Worm (Caenorhabditis elegans) whole organism, late embryonic: Measurements from ENCODE around the gene vab-3.

Experiments used
- ama-1 ChIP-seq: fragments of 150-350 bp; optimal IDR thresholded peaks from 2 replicates; lab custom pipeline; 2014
- ceh-24 ChIP-seq: sonication (generic microtip); optimal IDR thresholded peaks from 2 replicates; lab custom pipeline; 2016; ENCODE audit warnings: mild to moderate bottlenecking, missing genetic modification characterization, missing compliant biosample characterization
- elt-2 ChIP-seq: sonication (generic microtip); optimal IDR thresholded peaks from 2 replicates; lab custom pipeline; 2016; ENCODE audit warnings: missing genetic modification reagents, missing genetic modification characterization, missing compliant biosample characterization
- fkh-6 ChIP-seq: sonication (generic microtip); optimal IDR thresholded peaks from 2 replicates; lab custom pipeline; 2016; ENCODE audit warnings: missing genetic modification characterization, missing compliant biosample characterization
- nfya-1 ChIP-seq: sonication (generic microtip); optimal IDR thresholded peaks from 2 replicates; lab custom pipeline; 2017; ENCODE audit warnings: missing genetic modification characterization, mild to moderate bottlenecking, missing compliant biosample characterization, antibody characterized with exemption, moderate library complexity
- nhr-11 ChIP-seq: fragments of 150-350 bp; optimal IDR thresholded peaks from 2 replicates; lab custom pipeline; 2014; ENCODE audit warnings: missing biosample characterization, missing genetic modification characterization
- pax-1 ChIP-seq: fragments of 150-350 bp; optimal IDR thresholded peaks from 2 replicates; lab custom pipeline; 2014; ENCODE audit warnings: missing biosample characterization, missing genetic modification characterization
- pha-4 ChIP-seq: fragments of 150-350 bp; optimal IDR thresholded peaks from 2 replicates; lab custom pipeline; 2018; ENCODE audit warnings: missing biosample characterization, missing genetic modification reagents, missing genetic modification characterization

- peak; percentile 42 for TF ChIP-seq elt-2 (tag; lab: Kevin White, UChicago)
- no peak for TF ChIP-seq fkh-6 (tag; lab: Kevin White, UChicago)
- no peak for TF ChIP-seq ama-1 (lab: Kevin White, UChicago)
- no peak for TF ChIP-seq ceh-24 (tag; lab: Kevin White, UChicago)
- no peak for TF ChIP-seq nfya-1
- TF ChIP-seq pha-4 (tag; lab: Kevin White, UChicago): no peak
- no peak for TF ChIP-seq nhr-11 (tag; lab: Kevin White, UChicago)
- TF ChIP-seq pax-1 (tag; lab: Kevin White, UChicago): no peak
Observed at ce11 chrX:10528993-10529392, 29.3 kb downstream of the vab-3 start, which contains the start of the genes F14F3.5 and slcf-1.
